Fruit fly (Drosophila melanogaster): ENCODE measurements around the gene cad.

cad gene

DNA sequence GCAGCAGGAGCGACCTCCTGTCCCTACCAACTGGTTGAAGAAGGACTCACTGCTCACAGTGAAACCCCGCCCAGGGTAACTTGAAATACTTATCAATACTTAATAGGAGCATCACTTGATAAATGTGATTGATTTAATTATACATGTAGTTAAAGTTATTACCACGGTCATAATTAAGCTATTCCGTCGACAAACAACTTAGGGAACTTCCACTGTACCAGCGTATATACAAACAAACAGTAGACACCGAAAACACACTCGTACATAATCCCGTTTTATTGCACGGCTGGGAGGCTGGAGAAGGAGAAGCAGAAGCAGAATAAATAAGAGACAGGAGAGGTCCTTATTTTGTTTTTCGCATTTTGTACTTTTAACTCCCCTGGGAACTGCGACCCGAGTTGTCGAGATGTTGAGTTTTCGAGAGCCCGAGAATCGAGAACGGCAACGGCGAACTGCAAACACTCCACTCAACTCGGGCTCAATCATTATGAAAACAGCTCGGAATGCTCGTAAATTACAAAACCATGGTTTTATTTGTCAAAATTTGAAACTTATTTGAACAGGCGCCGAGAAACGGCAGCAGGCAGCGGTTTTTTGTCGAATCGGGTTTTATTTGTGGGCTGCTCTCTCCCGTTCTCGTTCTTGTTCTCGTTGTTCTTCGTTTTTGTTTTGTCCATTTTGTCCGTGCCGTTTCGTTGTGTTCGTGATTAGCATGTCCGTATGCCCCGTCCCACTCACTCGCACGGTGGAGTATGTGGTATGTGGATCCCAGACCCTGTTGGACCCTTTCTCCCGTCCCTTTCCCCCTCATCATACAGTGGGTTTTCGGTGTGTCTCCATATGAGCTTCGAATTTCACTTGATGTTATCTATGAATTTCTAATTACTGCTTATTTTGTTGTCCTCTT lies 29.7 kb downstream of the cad start (continued):
- no peak for TF ChIP-seq prd (optimal IDR thresholded peaks at IDR 0.05)
- TF ChIP-seq prd (GFP tag; IDR thresholded peaks at IDR 0.05), result peak; percentile 80
- no peak for TF ChIP-seq Lpt (GFP tag; optimal IDR thresholded peaks at IDR 0.05)
- no peak for TF ChIP-seq CG3838 (GFP tag; optimal IDR thresholded peaks at IDR 0.05)
- TF ChIP-seq B-H1 (GFP tag; IDR thresholded peaks at IDR 0.05), result no peak
- peak; percentile 86 for TF ChIP-seq z (GFP tag; IDR thresholded peaks at IDR 0.05)
- TF ChIP-seq CG30403 (GFP tag; optimal IDR thresholded peaks at IDR 0.05), result peak; percentile 74
- TF ChIP-seq CG15514 (GFP tag; optimal IDR thresholded peaks at IDR 0.05), result peak; percentile 77
- TF ChIP-seq wek (GFP tag; optimal IDR thresholded peaks at IDR 0.05), result peak; percentile 11
- TF ChIP-seq Ets97D (GFP tag; optimal IDR thresholded peaks at IDR 0.05), result peak; percentile 25
- TF ChIP-seq CG7372 (GFP tag; IDR thresholded peaks at IDR 0.05), result peak; percentile 62
- no peak for TF ChIP-seq CG9797 (GFP tag; optimal IDR thresholded peaks at IDR 0.05)
- TF ChIP-seq Dip2 (GFP tag; IDR thresholded peaks at IDR 0.05), result no peak
- TF ChIP-seq yki (optimal IDR thresholded peaks at IDR 0.05), result no peak
- peak; percentile 74 for TF ChIP-seq bab2 (GFP tag; optimal IDR thresholded peaks at IDR 0.05)
- TF ChIP-seq CG13894 (tag; optimal IDR thresholded peaks at IDR 0.05), result peak; percentile 94
- peak; percentile 13 for TF ChIP-seq CG4707 (GFP tag; optimal IDR thresholded peaks at IDR 0.05)
- TF ChIP-seq sisA (GFP tag; IDR thresholded peaks at IDR 0.05), result peak; percentile 73
- TF ChIP-seq Lim3 (GFP tag; IDR thresholded peaks at IDR 0.05), result no peak
- peak; percentile 77 for TF ChIP-seq ind (GFP tag; optimal IDR thresholded peaks at IDR 0.05)
- TF ChIP-seq gro (GFP tag; optimal IDR thresholded peaks at IDR 0.05), result peak; percentile 88
- TF ChIP-seq ara (GFP tag; IDR thresholded peaks at IDR 0.05), result peak; percentile 73
- TF ChIP-seq Dp (GFP tag; optimal IDR thresholded peaks at IDR 0.05), result no peak
- peak; percentile 54 for TF ChIP-seq CG6765 (GFP tag; optimal IDR thresholded peaks at IDR 0.05)
- TF ChIP-seq sim (GFP tag; IDR thresholded peaks at IDR 0.05), result no peak; the same call in 1 of the 2 replicates
- TF ChIP-seq CG3847 (GFP tag; IDR thresholded peaks at IDR 0.05), result peak; percentile 79
- TF ChIP-seq CG5245 (GFP tag; optimal IDR thresholded peaks at IDR 0.05), result peak; percentile 58
- peak; percentile 76 for TF ChIP-seq scrt (GFP tag; optimal IDR thresholded peaks at IDR 0.05)
- TF ChIP-seq vfl (GFP tag; optimal IDR thresholded peaks at IDR 0.05), result peak; percentile 69
- peak; percentile 78 for TF ChIP-seq B-H2 (GFP tag; optimal IDR thresholded peaks at IDR 0.05)
- peak; percentile 76 for TF ChIP-seq CG10209 (GFP tag; optimal IDR thresholded peaks at IDR 0.05)
- peak; percentile 82 for TF ChIP-seq Hsf (GFP tag; optimal IDR thresholded peaks at IDR 0.05)
- peak; percentile 61 for TF ChIP-seq az2 (GFP tag; optimal IDR thresholded peaks at IDR 0.05)
- no peak for TF ChIP-seq cato (GFP tag; optimal IDR thresholded peaks at IDR 0.05; ENCODE audit: borderline replicate concordance)
- peak; percentile 91 for TF ChIP-seq corto (GFP tag; optimal IDR thresholded peaks at IDR 0.05)
- TF ChIP-seq zen (tag; optimal IDR thresholded peaks at IDR 0.05), result peak; percentile 62
- peak; percentile 81 for TF ChIP-seq gem (tag; optimal IDR thresholded peaks at IDR 0.05)
- peak; percentile 42 for TF ChIP-seq ftz-f1 (GFP tag; optimal IDR thresholded peaks at IDR 0.05)
- peak; percentile 73 for TF ChIP-seq esg (GFP tag; conservative IDR thresholded peaks at IDR 0.05)
- no peak for TF ChIP-seq Tbp (GFP tag; optimal IDR thresholded peaks at IDR 0.05)
- TF ChIP-seq dm (GFP tag; optimal IDR thresholded peaks at IDR 0.05), result peak; percentile 23
- TF ChIP-seq bbx (GFP tag; IDR thresholded peaks at IDR 0.05; ENCODE audit: partially characterized antibody), result 0 out of 2 replicates have a peak, but pooled peaks have one; percentile 17
- TF ChIP-seq jing (GFP tag; optimal IDR thresholded peaks at IDR 0.05), result peak; percentile 61
- TF ChIP-seq CG12942 (GFP tag; optimal IDR thresholded peaks at IDR 0.05), result peak; percentile 24
- peak; percentile 47 for TF ChIP-seq slou (GFP tag; optimal IDR thresholded peaks at IDR 0.05)
- TF ChIP-seq CG6689 (GFP tag; IDR thresholded peaks at IDR 0.05), result peak; percentile 81
- peak; percentile 41 for TF ChIP-seq CG4328 (GFP tag; optimal IDR thresholded peaks at IDR 0.05)
- TF ChIP-seq sqz (GFP tag; optimal IDR thresholded peaks at IDR 0.05), result peak; percentile 24
- TF ChIP-seq Jarid2 (GFP tag; optimal IDR thresholded peaks at IDR 0.05), result peak; percentile 3
- no peak for TF ChIP-seq gsb-n (tag; optimal IDR thresholded peaks at IDR 0.05)

All from whole organism, embryonic.